Worm (Caenorhabditis elegans): ENCODE measurements around the gene hpo-15.

Gene hpo-15

DNA sequence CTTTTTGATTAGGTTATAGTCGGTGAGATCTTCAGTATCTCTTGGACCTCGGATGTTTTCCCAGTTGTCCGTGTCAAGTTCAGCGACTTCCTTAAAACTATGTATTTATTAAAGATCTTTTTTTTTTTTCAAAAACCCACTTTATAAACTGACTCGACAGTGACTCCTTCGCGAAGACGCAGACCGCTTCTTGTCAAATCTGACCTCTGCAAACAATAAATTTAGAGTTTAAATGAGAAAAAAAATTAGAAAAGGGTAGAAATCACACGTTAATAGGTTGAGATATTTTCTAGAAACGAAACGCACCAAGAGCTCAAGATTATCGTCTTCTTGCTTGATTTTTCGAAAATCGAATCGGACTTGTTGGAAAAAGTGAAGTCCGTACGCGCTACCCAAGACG, 22.1 kb upstream of the hpo-15 start, which contains the start of gene C24G6.8:
TSS of gene C24G6.8 (minus strand) at position 101 of the 400 bp plus-strand sequence.
- TF ChIP-seq nhr-10 (tag; optimal IDR thresholded peaks at IDR 0.05) (no peak), nhr-11 (tag; optimal IDR thresholded peaks at IDR 0.05) (no peak), peb-1 (tag; optimal IDR thresholded peaks at IDR 0.05) (no peak), fos-1 (tag; optimal IDR thresholded peaks at IDR 0.05) (no peak), sem-4 (tag; optimal IDR thresholded peaks at IDR 0.05) (no peak), aly-2 (tag; optimal IDR thresholded peaks at IDR 0.05) (no peak), dmd-4 (tag; optimal IDR thresholded peaks at IDR 0.05) (no peak)

DNA sequence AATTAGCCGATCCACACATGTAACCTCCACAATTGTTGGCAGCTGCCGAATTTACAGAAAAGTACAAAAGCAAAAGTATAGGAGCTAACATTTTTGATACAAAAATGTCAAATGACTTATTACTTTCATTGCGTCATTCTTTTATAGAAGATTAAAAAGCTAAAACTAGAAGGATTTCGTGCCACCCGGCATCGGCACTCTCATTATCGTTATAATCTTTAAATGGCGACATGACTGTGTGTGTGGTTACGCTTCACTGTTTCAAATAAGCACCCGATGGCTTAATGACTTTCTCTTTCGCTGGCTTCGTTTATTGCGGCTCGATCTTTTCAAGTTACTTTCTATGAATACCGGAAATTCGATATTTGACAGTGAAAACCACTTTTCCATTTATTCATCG, 20.1 kb upstream of the hpo-15 start, which contains the start of gene grl-1:
TSS of gene grl-1 (minus strand) at position 101 of the 400 bp plus-strand sequence.
- TF ChIP-seq nhr-21 (tag; optimal IDR thresholded peaks at IDR 0.05) (no peak), unc-62 (GFP tag; optimal IDR thresholded peaks at IDR 0.05) (no peak), dmd-4 (tag; optimal IDR thresholded peaks at IDR 0.05) (no peak), nhr-12 (tag; optimal IDR thresholded peaks at IDR 0.05) (no peak), nhr-10 (tag; optimal IDR thresholded peaks at IDR 0.05) (no peak), nhr-237 (tag; optimal IDR thresholded peaks at IDR 0.05) (no peak), lin-39 (tag; optimal IDR thresholded peaks at IDR 0.05) (no peak), sma-9 (GFP tag; optimal IDR thresholded peaks at IDR 0.05) (no peak), sma-9 (tag; optimal IDR thresholded peaks at IDR 0.05) (no peak), crh-2 (tag; optimal IDR thresholded peaks at IDR 0.05) (no peak), nhr-6 (tag; optimal IDR thresholded peaks at IDR 0.05) (no peak), mdl-1 (tag; optimal IDR thresholded peaks at IDR 0.05) (no peak), ztf-4 (tag; optimal IDR thresholded peaks at IDR 0.05) (no peak), egl-27 (tag; optimal IDR thresholded peaks at IDR 0.05) (no peak), mbf-1 (tag; optimal IDR thresholded peaks at IDR 0.05) (no peak), nhr-25 (tag; optimal IDR thresholded peaks at IDR 0.05) (no peak), Y55F3AM.14 (GFP tag; optimal IDR thresholded peaks at IDR 0.05) (no peak), sem-4 (tag; optimal IDR thresholded peaks at IDR 0.05) (no peak), mab-5 (tag; optimal IDR thresholded peaks at IDR 0.05) (no peak), nhr-77 (tag; optimal IDR thresholded peaks at IDR 0.05) (no peak), snpc-4 (tag; optimal IDR thresholded peaks at IDR 0.05) (no peak)

DNA sequence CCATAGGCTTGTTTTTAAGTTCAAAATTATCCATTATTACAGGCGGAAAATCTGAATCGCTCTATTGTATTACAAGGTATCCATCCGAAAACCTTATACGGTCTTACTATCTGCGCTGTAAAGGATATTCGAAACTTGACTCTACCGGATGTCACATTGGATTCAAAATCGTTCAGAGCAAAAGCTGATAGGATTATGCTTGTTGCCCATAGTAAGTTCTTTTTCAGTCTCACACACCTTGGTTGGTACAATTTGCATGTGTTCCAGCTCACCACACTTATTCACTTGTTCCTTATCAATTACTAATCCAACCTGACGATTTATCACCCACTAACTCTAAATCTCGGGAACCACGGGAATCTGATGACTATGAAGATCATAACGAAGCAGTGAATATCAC, 14.1 kb upstream of the hpo-15 start:
- TF ChIP-seq mbf-1 (tag; optimal IDR thresholded peaks at IDR 0.05) (no peak), Y55F3AM.14 (GFP tag; optimal IDR thresholded peaks at IDR 0.05) (peak; percentile 48)

- no peak for TF ChIP-seq nhr-12 (tag; optimal IDR thresholded peaks at IDR 0.05)
- TF ChIP-seq sma-3 (GFP tag; optimal IDR thresholded peaks at IDR 0.05), result no peak
- no peak for TF ChIP-seq ama-1 (optimal IDR thresholded peaks at IDR 0.05)
- TF ChIP-seq Y55F3AM.14 (GFP tag; optimal IDR thresholded peaks at IDR 0.05), result no peak
- TF ChIP-seq ceh-82 (tag; optimal IDR thresholded peaks at IDR 0.05), result no peak
- TF ChIP-seq sem-4 (tag; optimal IDR thresholded peaks at IDR 0.05), result no peak
- no peak for TF ChIP-seq lin-11 (tag; optimal IDR thresholded peaks at IDR 0.05)
- TF ChIP-seq nhr-25 (tag; optimal IDR thresholded peaks at IDR 0.05), result no peak
- TF ChIP-seq fos-1 (tag; optimal IDR thresholded peaks at IDR 0.05), result no peak
- TF ChIP-seq skn-1 (tag; optimal IDR thresholded peaks at IDR 0.05), result no peak
- TF ChIP-seq aly-2 (tag; optimal IDR thresholded peaks at IDR 0.05), result no peak
- no peak for TF ChIP-seq ztf-1 (GFP tag; conservative IDR thresholded peaks at IDR 0.05)
- no peak for TF ChIP-seq gmeb-1 (tag; optimal IDR thresholded peaks at IDR 0.05)
- no peak for TF ChIP-seq nhr-6 (tag; optimal IDR thresholded peaks at IDR 0.05)
- no peak for TF ChIP-seq nhr-77 (tag; optimal IDR thresholded peaks at IDR 0.05)
- TF ChIP-seq crh-2 (tag; optimal IDR thresholded peaks at IDR 0.05), result no peak
- TF ChIP-seq nhr-10 (tag; optimal IDR thresholded peaks at IDR 0.05), result no peak
These were observed 11.6 kb upstream of the hpo-15 start for ce11 chrV:5525208-5525607.

DNA sequence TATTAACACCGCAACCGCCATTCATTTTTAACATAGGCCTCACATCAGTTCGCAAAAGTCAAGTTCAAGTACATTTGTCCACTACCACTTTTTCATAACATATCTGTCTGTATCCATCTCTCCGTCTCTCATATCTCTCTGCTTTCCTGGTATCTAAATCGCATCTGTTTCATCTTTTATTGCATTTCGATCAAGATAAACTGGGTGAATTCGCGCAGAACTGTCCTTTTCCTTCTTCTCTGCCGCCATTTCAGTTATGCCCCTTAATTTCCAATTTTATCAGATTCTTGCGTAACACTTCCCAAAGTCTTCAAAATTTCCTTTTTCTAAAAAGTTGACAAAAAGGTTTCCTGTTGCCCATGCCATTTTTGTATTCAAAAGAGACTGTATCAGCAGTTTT, 9.6 kb upstream of the hpo-15 start:
- TF ChIP-seq nhr-23 (tag; optimal IDR thresholded peaks at IDR 0.05) (peak; percentile 74), ceh-16 (tag; optimal IDR thresholded peaks at IDR 0.05) (peak; percentile 94), ama-1 (optimal IDR thresholded peaks at IDR 0.05) (no peak), sem-4 (tag; optimal IDR thresholded peaks at IDR 0.05) (peak; percentile 26), nhr-129 (tag; optimal IDR thresholded peaks at IDR 0.05) (peak; percentile 5), C34F6.9 (tag; optimal IDR thresholded peaks at IDR 0.05) (no peak), sma-9 (GFP tag; optimal IDR thresholded peaks at IDR 0.05) (peak; percentile 49), sma-9 (tag; optimal IDR thresholded peaks at IDR 0.05) (no peak), mab-5 (tag; optimal IDR thresholded peaks at IDR 0.05) (no peak), nhr-237 (tag; optimal IDR thresholded peaks at IDR 0.05) (no peak), nhr-10 (tag; optimal IDR thresholded peaks at IDR 0.05) (no peak), mdl-1 (tag; optimal IDR thresholded peaks at IDR 0.05) (no peak), aly-2 (tag; optimal IDR thresholded peaks at IDR 0.05) (no peak), blmp-1 (tag; optimal IDR thresholded peaks at IDR 0.05; ENCODE audit: insufficient read depth) (peak; percentile 19), unc-55 (GFP tag; optimal IDR thresholded peaks at IDR 0.05) (no peak), elt-1 (tag; optimal IDR thresholded peaks at IDR 0.05) (peak; percentile 96), nhr-25 (tag; optimal IDR thresholded peaks at IDR 0.05) (peak; percentile 43), fos-1 (tag; optimal IDR thresholded peaks at IDR 0.05) (no peak)
